Worm (Caenorhabditis elegans) whole organism, L3 larva: ENCODE results near the gene T28A11.2.

Experiments used
- ama-1 ChIP-seq: fragments of 150-350 bp; optimal IDR thresholded peaks from 2 replicates; lab custom pipeline; 2018
- egl-27 ChIP-seq: sonication (generic microtip); optimal IDR thresholded peaks from 4 replicates; lab custom pipeline; 2017; ENCODE audit warnings: missing biosample characterization, missing genetic modification reagents, missing genetic modification characterization
- elt-3 ChIP-seq, 3 experiments: fragments of 150-350 bp in 1 of 3; sonication (generic microtip) in 2 of 3; optimal IDR thresholded peaks; 2 replicates in 2 of 3; 4 replicates in 1 of 3; lab custom pipeline; 2014 to 2017; ENCODE audit warnings: missing biosample characterization in 3 of 3, missing genetic modification characterization in 3 of 3
- nhr-237 ChIP-seq: fragments of 150-350 bp; optimal IDR thresholded peaks from 2 replicates; lab custom pipeline; 2014; ENCODE audit warnings: missing biosample characterization, missing genetic modification characterization
- sea-2 ChIP-seq: fragments of 150-350 bp; sonication (generic microtip); optimal IDR thresholded peaks from 4 replicates; lab custom pipeline; 2014; ENCODE audit warnings: missing biosample characterization, missing genetic modification reagents, missing genetic modification characterization
- snpc-4 ChIP-seq: fragments of 150-350 bp; optimal IDR thresholded peaks from 2 replicates; lab custom pipeline; 2014; ENCODE audit warnings: missing biosample characterization, missing genetic modification characterization
- tbx-2 ChIP-seq: sonication (generic microtip); optimal IDR thresholded peaks from 2 replicates; lab custom pipeline; 2016; ENCODE audit warnings: mild to moderate bottlenecking, missing genetic modification characterization, missing compliant biosample characterization

DNA sequence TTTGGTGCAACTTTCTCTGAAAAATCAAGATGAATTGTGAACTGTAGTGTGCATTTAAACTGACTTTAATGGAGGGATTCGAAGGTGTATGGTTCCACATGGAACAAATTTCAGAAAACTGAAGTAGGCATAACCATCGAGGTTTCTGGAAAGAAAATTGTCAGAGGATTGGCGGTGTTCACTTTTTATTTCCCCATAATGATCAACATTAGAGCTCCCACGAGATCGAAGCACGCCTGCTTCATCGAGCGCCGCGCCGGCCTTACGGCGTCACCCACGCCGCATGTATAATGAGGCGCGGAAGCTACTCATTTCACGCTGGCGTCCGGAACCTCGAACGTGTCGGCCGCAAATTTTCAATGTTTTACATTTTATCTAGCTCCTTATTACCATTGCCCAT lies 8.0 kb downstream of the T28A11.2 start:
- no peak for TF ChIP-seq snpc-4 (tag; lab: Kevin White, UChicago)
- TF ChIP-seq ama-1 (lab: Kevin White, UChicago), result no peak
- no peak for TF ChIP-seq nhr-237 (tag; lab: Kevin White, UChicago)
- no peak for TF ChIP-seq elt-3 (tag; optimal IDR thresholded peaks at IDR 0.05; lab: Kevin White, UChicago)
- TF ChIP-seq tbx-2, result no peak
- TF ChIP-seq sea-2 (GFP tag; lab: Kevin White, UChicago), result no peak
- TF ChIP-seq egl-27 (tag; lab: Kevin White, UChicago), result no peak
